Fruit fly (Drosophila melanogaster): ENCODE measurements around the gene mthl9.

DNA sequence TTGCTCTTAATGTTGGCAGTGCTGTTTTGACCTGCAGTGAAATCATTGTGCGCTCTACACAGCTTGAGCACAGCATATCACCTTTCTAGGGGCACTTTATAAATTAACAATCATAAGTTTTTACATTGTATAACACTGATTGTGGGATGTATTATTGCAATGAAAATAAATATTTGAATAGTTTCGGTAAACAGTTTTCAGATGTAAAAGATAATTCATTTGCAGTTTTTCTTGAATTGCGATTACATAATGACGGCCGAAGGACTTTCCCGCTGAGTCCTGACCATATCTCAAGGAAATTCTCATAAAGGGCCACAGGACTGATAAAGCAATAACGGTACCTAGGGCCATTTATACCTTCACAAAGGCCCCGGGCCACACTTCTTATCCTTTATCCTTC, 42.5 kb upstream of the mthl9 start:
- TF ChIP-seq salr (GFP tag; optimal IDR thresholded peaks at IDR 0.05) = no peak
- no peak for TF ChIP-seq CG16779 (tag; optimal IDR thresholded peaks at IDR 0.05)
- TF ChIP-seq Hr4 (GFP tag; optimal IDR thresholded peaks at IDR 0.05) = no peak
- no peak for TF ChIP-seq CG6854 (GFP tag; optimal IDR thresholded peaks at IDR 0.05)
- no peak for TF ChIP-seq CG11294 (GFP tag; IDR thresholded peaks at IDR 0.05)
- TF ChIP-seq Gug (GFP tag; IDR thresholded peaks at IDR 0.05) = no peak
- TF ChIP-seq eg (GFP tag; IDR thresholded peaks at IDR 0.05) = no peak
- no peak for TF ChIP-seq dsx (GFP tag; optimal IDR thresholded peaks at IDR 0.05; ENCODE audit: poor library complexity, severe bottlenecking)
- no peak for TF ChIP-seq Hr39 (GFP tag; optimal IDR thresholded peaks at IDR 0.05)
